Worm (Caenorhabditis elegans) whole organism, mixed stage, embryonic: ENCODE results near the gene Y17D7B.2.
A peak's percentile ranks its signal among the peaks of the same experiment; 100 is the strongest.

Experiments
- M03D4.4 ChIP-seq: sonication (generic microtip); optimal IDR thresholded peaks from 2 replicates; lab custom pipeline; 2017; ENCODE audit warnings: mild to moderate bottlenecking, missing genetic modification characterization, missing compliant biosample characterization
- bed-3 ChIP-seq: fragments of 200-800 bp; sonication (Bioruptor generic); optimal IDR thresholded peaks from 3 replicates; lab custom pipeline; 2018; ENCODE audit warnings: mild to moderate bottlenecking, missing genetic modification characterization, moderate library complexity, missing compliant biosample characterization
- blmp-1 ChIP-seq: fragments of 150-350 bp; optimal IDR thresholded peaks from 2 replicates; lab custom pipeline; 2014; ENCODE audit warnings: missing biosample characterization, missing genetic modification characterization
- ceh-39 ChIP-seq: fragments of 150-350 bp; optimal IDR thresholded peaks from 2 replicates; lab custom pipeline; 2014; ENCODE audit warnings: missing biosample characterization, missing genetic modification characterization
- ceh-43 ChIP-seq: fragments of 200-800 bp; sonication (Bioruptor generic); optimal IDR thresholded peaks from 2 replicates; lab custom pipeline; 2018; ENCODE audit warnings: mild to moderate bottlenecking, missing genetic modification characterization, moderate library complexity, missing compliant biosample characterization
- ces-1 ChIP-seq: fragments of 150-350 bp; optimal IDR thresholded peaks from 2 replicates; lab custom pipeline; 2014; ENCODE audit warnings: missing biosample characterization, missing genetic modification reagents, missing genetic modification characterization
- cnd-1 ChIP-seq: fragments of 200-800 bp; sonication (Bioruptor generic); optimal IDR thresholded peaks from 2 replicates; lab custom pipeline; 2018; ENCODE audit warnings: mild to moderate bottlenecking, missing genetic modification characterization, missing compliant biosample characterization
- drap-1 ChIP-seq: fragments of 200-800 bp; sonication (Bioruptor generic); optimal IDR thresholded peaks from 3 replicates; lab custom pipeline; 2018; ENCODE audit warnings: mild to moderate bottlenecking, missing genetic modification characterization, missing compliant biosample characterization
- elt-1 ChIP-seq: sonication (generic microtip); optimal IDR thresholded peaks from 2 replicates; lab custom pipeline; 2017; ENCODE audit warnings: missing genetic modification characterization, mild to moderate bottlenecking, missing compliant biosample characterization, antibody characterized with exemption, moderate library complexity, borderline replicate concordance; ENCODE audit not compliant: insufficient read depth
- elt-3 ChIP-seq: fragments of 150-350 bp; optimal IDR thresholded peaks from 2 replicates; lab custom pipeline; 2014; ENCODE audit warnings: missing biosample characterization, missing genetic modification characterization
- hlh-1 ChIP-seq: fragments of 150-350 bp; optimal IDR thresholded peaks from 2 replicates; lab custom pipeline; 2014; ENCODE audit warnings: missing biosample characterization, missing genetic modification reagents, missing genetic modification characterization
- lin-13 ChIP-seq: fragments of 150-350 bp; optimal IDR thresholded peaks from 2 replicates; lab custom pipeline; 2014; ENCODE audit warnings: missing biosample characterization, missing genetic modification characterization
- lin-32 ChIP-seq: fragments of 200-800 bp; sonication (Bioruptor generic); optimal IDR thresholded peaks from 2 replicates; lab custom pipeline; 2018; ENCODE audit warnings: mild to moderate bottlenecking, missing genetic modification characterization, missing compliant biosample characterization
- lsy-2 ChIP-seq: fragments of 150-350 bp; optimal IDR thresholded peaks from 2 replicates; lab custom pipeline; 2014; ENCODE audit warnings: missing biosample characterization, missing genetic modification characterization
- mab-5 ChIP-seq: fragments of 150-350 bp; optimal IDR thresholded peaks from 2 replicates; lab custom pipeline; 2014; ENCODE audit warnings: missing biosample characterization, missing genetic modification characterization
- mep-1 ChIP-seq: fragments of 150-350 bp; optimal IDR thresholded peaks from 2 replicates; lab custom pipeline; 2017; ENCODE audit warnings: missing biosample characterization, missing genetic modification reagents, missing genetic modification characterization, inconsistent platforms
- nhr-12 ChIP-seq: fragments of 150-350 bp; optimal IDR thresholded peaks from 2 replicates; lab custom pipeline; 2014; ENCODE audit warnings: missing biosample characterization, missing genetic modification characterization
- nhr-2 ChIP-seq: fragments of 150-350 bp; optimal IDR thresholded peaks from 2 replicates; lab custom pipeline; 2014; ENCODE audit warnings: missing biosample characterization, missing genetic modification characterization
- nhr-237 ChIP-seq: fragments of 150-350 bp; optimal IDR thresholded peaks from 2 replicates; lab custom pipeline; 2014; ENCODE audit warnings: missing biosample characterization, missing genetic modification characterization
- nhr-28 ChIP-seq: fragments of 150-350 bp; optimal IDR thresholded peaks from 2 replicates; lab custom pipeline; 2014; ENCODE audit warnings: missing biosample characterization, missing genetic modification characterization
- nhr-76 ChIP-seq: sonication (generic microtip); optimal IDR thresholded peaks from 2 replicates; lab custom pipeline; 2017; ENCODE audit warnings: missing biosample characterization, missing genetic modification characterization
- pha-4 ChIP-seq: fragments of 150-350 bp; optimal IDR thresholded peaks from 2 replicates; lab custom pipeline; 2018; ENCODE audit warnings: missing biosample characterization, missing genetic modification reagents, missing genetic modification characterization
- sem-2 ChIP-seq: fragments of 200-800 bp; sonication (Bioruptor generic); optimal IDR thresholded peaks from 2 replicates; lab custom pipeline; 2018; ENCODE audit warnings: mild to moderate bottlenecking, missing genetic modification characterization, missing compliant biosample characterization
- snpc-4 ChIP-seq: fragments of 150-350 bp; optimal IDR thresholded peaks from 2 replicates; lab custom pipeline; 2014; ENCODE audit warnings: missing biosample characterization, missing genetic modification characterization
- sptf-1 ChIP-seq: sonication (generic microtip); optimal IDR thresholded peaks from 2 replicates; lab custom pipeline; 2017; ENCODE audit warnings: mild to moderate bottlenecking, missing genetic modification characterization, moderate library complexity, missing compliant biosample characterization
- tbx-8 ChIP-seq: fragments of 200-800 bp; sonication (Bioruptor generic); optimal IDR thresholded peaks from 2 replicates; lab custom pipeline; 2018; ENCODE audit warnings: mild to moderate bottlenecking, missing genetic modification characterization, moderate library complexity, missing compliant biosample characterization
- unc-120 ChIP-seq: sonication (generic microtip); optimal IDR thresholded peaks from 2 replicates; lab custom pipeline; 2017; ENCODE audit warnings: missing genetic modification characterization, missing compliant biosample characterization; ENCODE audit not compliant: poor library complexity, severe bottlenecking
- unc-62 ChIP-seq: fragments of 150-350 bp; optimal IDR thresholded peaks from 2 replicates; lab custom pipeline; 2014; ENCODE audit warnings: missing biosample characterization, missing genetic modification reagents, missing genetic modification characterization
- zip-8 ChIP-seq: fragments of 150-350 bp; optimal IDR thresholded peaks from 2 replicates; lab custom pipeline; 2014; ENCODE audit warnings: missing biosample characterization, missing genetic modification characterization
- ztf-11 ChIP-seq: fragments of 150-350 bp; optimal IDR thresholded peaks from 2 replicates; lab custom pipeline; 2014; ENCODE audit warnings: missing biosample characterization, missing genetic modification characterization

Gene Y17D7B.2

ce11 chrV:18808621-18809020 is 21.1 kb downstream of the Y17D7B.2 start, which contains the start of gene C54E10.6:
Gene C54E10.6, minus strand, starts transcription at chrV:18808729.
- TF ChIP-seq mep-1 (peak; percentile 10), M03D4.4 (no peak), lsy-2 (tag; lab: Kevin White, UChicago) (no peak), bed-3 (GFP tag; lab: Kevin White, UChicago) (no peak), tbx-8 (no peak), unc-62 (GFP tag; lab: Kevin White, UChicago) (peak; percentile 23), lin-32 (peak; percentile 73), nhr-12 (tag; lab: Kevin White, UChicago) (no peak), nhr-28 (tag; lab: Kevin White, UChicago) (no peak), ceh-39 (no peak), pha-4 (tag; lab: Kevin White, UChicago) (no peak), unc-120 (tag; lab: Kevin White, UChicago) (peak; percentile 12), cnd-1 (tag; lab: Kevin White, UChicago) (peak; percentile 80), zip-8 (no peak), blmp-1 (no peak), hlh-1 (peak; percentile 95), sptf-1 (tag; lab: Kevin White, UChicago) (no peak), ztf-11 (tag; lab: Kevin White, UChicago) (no peak), ces-1 (peak; percentile 96)

- no peak for TF ChIP-seq M03D4.4
- no peak for TF ChIP-seq elt-1 (tag; lab: Kevin White, UChicago)
- no peak for TF ChIP-seq snpc-4 (tag; lab: Kevin White, UChicago)
- no peak for TF ChIP-seq drap-1
- no peak for TF ChIP-seq unc-62 (GFP tag; lab: Kevin White, UChicago)
- no peak for TF ChIP-seq hlh-1
- TF ChIP-seq nhr-12 (tag; lab: Kevin White, UChicago): no peak
- TF ChIP-seq cnd-1 (tag; lab: Kevin White, UChicago): no peak
- TF ChIP-seq, all 35 proteins: peak for 0
Observed at ce11 chrV:18810705-18811104, 23.2 kb downstream of the Y17D7B.2 start, which contains the start of gene C54E10.3. Gene C54E10.3, plus strand, starts transcription at chrV:18811005.

ce11 chrV:18811360-18811759 is 23.8 kb downstream of the Y17D7B.2 start, which contains the start of gene C54E10.7:
Gene C54E10.7, plus strand, starts transcription at chrV:18811660.
- TF ChIP-seq blmp-1 (no peak), unc-62 (GFP tag; lab: Kevin White, UChicago) (no peak), ztf-11 (tag; lab: Kevin White, UChicago) (no peak), tbx-8 (no peak), mep-1 (no peak), mab-5 (tag; lab: Kevin White, UChicago) (no peak), cnd-1 (tag; lab: Kevin White, UChicago) (no peak), M03D4.4 (no peak), unc-120 (tag; lab: Kevin White, UChicago) (no peak), drap-1 (no peak), ces-1 (no peak), bed-3 (GFP tag; lab: Kevin White, UChicago) (no peak), hlh-1 (no peak), sptf-1 (tag; lab: Kevin White, UChicago) (no peak), nhr-237 (tag; lab: Kevin White, UChicago) (no peak)

ce11 chrV:18819643-18820042 is 32.1 kb downstream of the Y17D7B.2 start, which contains the start of gene ncs-5:
Gene ncs-5, plus strand, starts transcription at chrV:18819766.
- no peak for TF ChIP-seq ceh-43 (GFP tag; lab: Kevin White, UChicago)
- TF ChIP-seq blmp-1: no peak
- no peak for TF ChIP-seq elt-1 (tag; lab: Kevin White, UChicago)
- TF ChIP-seq sptf-1 (tag; lab: Kevin White, UChicago): no peak
- no peak for TF ChIP-seq tbx-8
- no peak for TF ChIP-seq mep-1
- no peak for TF ChIP-seq mab-5 (tag; lab: Kevin White, UChicago)
- TF ChIP-seq zip-8: no peak

ce11 chrV:18821569-18821968 is 34.0 kb downstream of the Y17D7B.2 start:
- TF ChIP-seq hlh-1: no peak
- TF ChIP-seq lin-13 (tag; lab: Kevin White, UChicago): no peak
- no peak for TF ChIP-seq mab-5 (tag; lab: Kevin White, UChicago)
- TF ChIP-seq ces-1: no peak
- no peak for TF ChIP-seq elt-3
- TF ChIP-seq nhr-76: no peak
- TF ChIP-seq cnd-1 (tag; lab: Kevin White, UChicago): no peak
- TF ChIP-seq ceh-43 (GFP tag; lab: Kevin White, UChicago): no peak
- TF ChIP-seq nhr-2 (tag; lab: Kevin White, UChicago): no peak
- no peak for TF ChIP-seq zip-8
- no peak for TF ChIP-seq sem-2 (GFP tag; lab: Kevin White, UChicago)
- no peak for TF ChIP-seq snpc-4 (tag; lab: Kevin White, UChicago)
- no peak for TF ChIP-seq ztf-11 (tag; lab: Kevin White, UChicago)
